Worm (Caenorhabditis elegans) whole organism, L3 larva: ENCODE measurements around the gene R102.3.

Experiments used
- aly-2 ChIP-seq: fragments of 150-350 bp; optimal IDR thresholded peaks from 2 replicates; lab custom pipeline; 2014; ENCODE audit warnings: missing biosample characterization, missing genetic modification characterization
- ama-1 ChIP-seq: fragments of 150-350 bp; optimal IDR thresholded peaks from 2 replicates; lab custom pipeline; 2018
- ceh-16 ChIP-seq: sonication (generic microtip); optimal IDR thresholded peaks from 2 replicates; lab custom pipeline; 2017; ENCODE audit warnings: missing biosample characterization, missing genetic modification characterization
- ceh-28 ChIP-seq: fragments of 150-350 bp; optimal IDR thresholded peaks from 2 replicates; lab custom pipeline; 2014; ENCODE audit warnings: missing biosample characterization, missing genetic modification reagents, missing genetic modification characterization
- ceh-82 ChIP-seq: fragments of 150-350 bp; optimal IDR thresholded peaks from 2 replicates; lab custom pipeline; 2014; ENCODE audit warnings: missing biosample characterization, missing genetic modification characterization
- daf-12 ChIP-seq: fragments of 150-350 bp; optimal IDR thresholded peaks from 2 replicates; lab custom pipeline; 2014; ENCODE audit warnings: missing biosample characterization, missing genetic modification reagents, missing genetic modification characterization
- egl-27 ChIP-seq: sonication (generic microtip); optimal IDR thresholded peaks from 4 replicates; lab custom pipeline; 2017; ENCODE audit warnings: missing biosample characterization, missing genetic modification reagents, missing genetic modification characterization
- egl-5 ChIP-seq: fragments of 150-350 bp; optimal IDR thresholded peaks from 2 replicates; lab custom pipeline; 2017; ENCODE audit warnings: missing biosample characterization, missing genetic modification reagents, missing genetic modification characterization, inconsistent platforms
- elt-1 ChIP-seq: fragments of 150-350 bp; optimal IDR thresholded peaks from 2 replicates; lab custom pipeline; 2014; ENCODE audit warnings: missing biosample characterization, missing genetic modification characterization
- elt-2 ChIP-seq: sonication (generic microtip); optimal IDR thresholded peaks from 2 replicates; lab custom pipeline; 2016; ENCODE audit warnings: missing genetic modification reagents, mild to moderate bottlenecking, missing genetic modification characterization, missing compliant biosample characterization
- elt-3 ChIP-seq, 3 experiments: fragments of 150-350 bp in 1 of 3; sonication (generic microtip) in 2 of 3; optimal IDR thresholded peaks; 2 replicates in 2 of 3; 4 replicates in 1 of 3; lab custom pipeline; 2014 to 2017; ENCODE audit warnings: missing biosample characterization in 3 of 3, missing genetic modification characterization in 3 of 3
- fkh-10 ChIP-seq: sonication (generic microtip); optimal IDR thresholded peaks from 2 replicates; lab custom pipeline; 2017; ENCODE audit warnings: missing biosample characterization, missing genetic modification reagents, missing genetic modification characterization
- fkh-2 ChIP-seq: fragments of 150-350 bp; optimal IDR thresholded peaks from 2 replicates; lab custom pipeline; 2014; ENCODE audit warnings: missing biosample characterization, missing genetic modification reagents, missing genetic modification characterization
- fos-1 ChIP-seq: fragments of 150-350 bp; optimal IDR thresholded peaks from 2 replicates; lab custom pipeline; 2014; ENCODE audit warnings: missing biosample characterization, missing genetic modification characterization
- hmg-11 ChIP-seq: sonication (generic microtip); optimal IDR thresholded peaks from 2 replicates; lab custom pipeline; 2016; ENCODE audit warnings: missing genetic modification characterization, missing compliant biosample characterization
- jun-1 ChIP-seq: fragments of 150-350 bp; optimal IDR thresholded peaks from 2 replicates; lab custom pipeline; 2014; ENCODE audit warnings: missing biosample characterization, missing genetic modification reagents, missing genetic modification characterization
- lin-15B ChIP-seq: fragments of 150-350 bp; optimal IDR thresholded peaks from 2 replicates; lab custom pipeline; 2014; ENCODE audit warnings: missing biosample characterization, missing genetic modification characterization
- lin-39 ChIP-seq: fragments of 150-350 bp; optimal IDR thresholded peaks from 2 replicates; lab custom pipeline; 2018; ENCODE audit warnings: missing biosample characterization, missing genetic modification reagents, missing genetic modification characterization
- lsy-12 ChIP-seq: sonication (generic microtip); optimal IDR thresholded peaks from 2 replicates; lab custom pipeline; 2016; ENCODE audit warnings: mild to moderate bottlenecking, missing genetic modification characterization, missing compliant biosample characterization
- mdl-1 ChIP-seq: fragments of 150-350 bp; optimal IDR thresholded peaks from 2 replicates; lab custom pipeline; 2014; ENCODE audit warnings: missing biosample characterization, missing genetic modification characterization
- mml-1 ChIP-seq: fragments of 150-350 bp; sonication (generic microtip); optimal IDR thresholded peaks from 3 replicates; lab custom pipeline; 2014; ENCODE audit warnings: missing biosample characterization, missing genetic modification characterization
- nfya-1 ChIP-seq: sonication (generic microtip); optimal IDR thresholded peaks from 2 replicates; lab custom pipeline; 2017; ENCODE audit warnings: missing genetic modification characterization, mild to moderate bottlenecking, missing compliant biosample characterization, antibody characterized with exemption, moderate library complexity; ENCODE audit not compliant: insufficient read depth
- nhr-11 ChIP-seq: fragments of 150-350 bp; optimal IDR thresholded peaks from 2 replicates; lab custom pipeline; 2014; ENCODE audit warnings: missing biosample characterization, missing genetic modification characterization
- nhr-12 ChIP-seq: fragments of 150-350 bp; optimal IDR thresholded peaks from 2 replicates; lab custom pipeline; 2014; ENCODE audit warnings: missing biosample characterization, missing genetic modification characterization
- nhr-23 ChIP-seq: fragments of 150-350 bp; optimal IDR thresholded peaks from 2 replicates; lab custom pipeline; 2014; ENCODE audit warnings: missing biosample characterization, missing genetic modification reagents, missing genetic modification characterization
- nhr-237 ChIP-seq: fragments of 150-350 bp; optimal IDR thresholded peaks from 2 replicates; lab custom pipeline; 2014; ENCODE audit warnings: missing biosample characterization, missing genetic modification characterization
- nhr-43 ChIP-seq: sonication (generic microtip); optimal IDR thresholded peaks from 2 replicates; lab custom pipeline; 2016; ENCODE audit warnings: mild to moderate bottlenecking, missing genetic modification characterization, missing compliant biosample characterization; ENCODE audit not compliant: poor library complexity, severe bottlenecking
- nhr-67 ChIP-seq: fragments of 150-350 bp; optimal IDR thresholded peaks from 2 replicates; lab custom pipeline; 2014; ENCODE audit warnings: missing biosample characterization, missing genetic modification characterization
- nhr-77 ChIP-seq: fragments of 150-350 bp; optimal IDR thresholded peaks from 2 replicates; lab custom pipeline; 2014; ENCODE audit warnings: missing biosample characterization, missing genetic modification characterization
- pha-4 ChIP-seq: fragments of 150-350 bp; optimal IDR thresholded peaks from 2 replicates; lab custom pipeline; 2014; ENCODE audit warnings: missing biosample characterization, missing genetic modification reagents, missing genetic modification characterization
- pqm-1 ChIP-seq: fragments of 150-350 bp; optimal IDR thresholded peaks from 2 replicates; lab custom pipeline; 2017; ENCODE audit warnings: missing biosample characterization, missing genetic modification characterization, inconsistent platforms
- sea-2 ChIP-seq: fragments of 150-350 bp; sonication (generic microtip); optimal IDR thresholded peaks from 4 replicates; lab custom pipeline; 2014; ENCODE audit warnings: missing biosample characterization, missing genetic modification reagents, missing genetic modification characterization
- skn-1 ChIP-seq: fragments of 150-350 bp; optimal IDR thresholded peaks from 2 replicates; lab custom pipeline; 2014; ENCODE audit warnings: missing biosample characterization, missing genetic modification characterization
- tbx-2 ChIP-seq: sonication (generic microtip); optimal IDR thresholded peaks from 2 replicates; lab custom pipeline; 2016; ENCODE audit warnings: mild to moderate bottlenecking, missing genetic modification characterization, missing compliant biosample characterization
- unc-39 ChIP-seq: sonication (generic microtip); optimal IDR thresholded peaks from 4 replicates; lab custom pipeline; 2017; ENCODE audit warnings: missing biosample characterization, missing genetic modification characterization
- zag-1 ChIP-seq: fragments of 150-350 bp; optimal IDR thresholded peaks from 2 replicates; lab custom pipeline; 2014; ENCODE audit warnings: missing biosample characterization, missing genetic modification characterization
- ztf-11 ChIP-seq: fragments of 150-350 bp; optimal IDR thresholded peaks from 2 replicates; lab custom pipeline; 2014; ENCODE audit warnings: missing biosample characterization, missing genetic modification characterization

R102.3 gene

ce11 chrIV:10711729-10712128 lies 22.4 kb downstream of the R102.3 start, which contains the start of gene glb-21:
Gene glb-21 (minus strand): TSS chrIV:10711794.
- TF ChIP-seq nhr-11 (no peak), mdl-1 (tag; lab: Kevin White, UChicago) (no peak), elt-2 (tag; lab: Kevin White, UChicago) (no peak), ceh-28 (tag; lab: Kevin White, UChicago) (no peak), nfya-1 (tag; lab: Kevin White, UChicago) (no peak), egl-5 (tag; lab: Kevin White, UChicago) (no peak), elt-1 (tag; lab: Kevin White, UChicago) (no peak), pha-4 (tag; lab: Kevin White, UChicago) (no peak), unc-39 (tag; lab: Kevin White, UChicago) (no peak), fkh-10 (GFP tag; lab: Kevin White, UChicago) (no peak), daf-12 (no peak), ama-1 (no peak), lin-39 (tag; lab: Kevin White, UChicago) (no peak), mml-1 (tag; lab: Kevin White, UChicago) (no peak), fkh-2 (no peak), sea-2 (GFP tag; lab: Kevin White, UChicago) (no peak)

ce11 chrIV:10714594-10714993 lies 25.3 kb downstream of the R102.3 start:
- TF ChIP-seq pqm-1: peak; percentile 7
- peak; percentile 78 for TF ChIP-seq pha-4 (tag; lab: Kevin White, UChicago)
- TF ChIP-seq lin-15B (tag; lab: Kevin White, UChicago): no peak
- TF ChIP-seq elt-2 (tag; lab: Kevin White, UChicago): peak; percentile 2

- no peak for TF ChIP-seq egl-27 (tag; lab: Kevin White, UChicago)
- TF ChIP-seq lsy-12 (tag; lab: Kevin White, UChicago): no peak
- no peak for TF ChIP-seq nfya-1 (tag; lab: Kevin White, UChicago)
- TF ChIP-seq nhr-67 (tag; lab: Kevin White, UChicago): no peak
- TF ChIP-seq nhr-11: no peak
- no peak for TF ChIP-seq elt-3 (tag; optimal IDR thresholded peaks at IDR 0.05; lab: Kevin White, UChicago)
These were observed 27.0 kb downstream of the R102.3 start, which contains the start of gene ncx-3 for ce11 chrIV:10716348-10716747. Gene ncx-3 (plus strand): TSS chrIV:10716648.

ce11 chrIV:10718075-10718474 lies 28.8 kb downstream of the R102.3 start:
- TF ChIP-seq fkh-2 (no peak), skn-1 (tag; lab: Kevin White, UChicago) (no peak), egl-5 (tag; lab: Kevin White, UChicago) (no peak), nhr-23 (tag; lab: Kevin White, UChicago) (no peak), fos-1 (tag; lab: Kevin White, UChicago) (no peak), jun-1 (no peak), pha-4 (tag; lab: Kevin White, UChicago) (no peak), nhr-77 (no peak), pqm-1 (no peak), unc-39 (tag; lab: Kevin White, UChicago) (no peak), ama-1 (no peak), daf-12 (no peak), nhr-12 (no peak)

- TF ChIP-seq sea-2 (GFP tag; lab: Kevin White, UChicago): no peak
- TF ChIP-seq ceh-82 (tag; lab: Kevin White, UChicago): no peak
- TF ChIP-seq zag-1 (tag; lab: Kevin White, UChicago): no peak
- TF ChIP-seq tbx-2 (tag; lab: Kevin White, UChicago): no peak
- no peak for TF ChIP-seq egl-5 (tag; lab: Kevin White, UChicago)
These were observed 29.5 kb downstream of the R102.3 start for ce11 chrIV:10718865-10719264.

ce11 chrIV:10727734-10728133 lies 38.4 kb downstream of the R102.3 start, which contains the start of gene ZC168.2:
Gene ZC168.2 (plus strand): TSS chrIV:10728034.
- TF ChIP-seq daf-12 (no peak), nhr-43 (tag; lab: Kevin White, UChicago) (no peak), nhr-12 (no peak), pqm-1 (no peak), sea-2 (GFP tag; lab: Kevin White, UChicago) (no peak), hmg-11 (no peak), skn-1 (tag; lab: Kevin White, UChicago) (no peak), ztf-11 (no peak), elt-1 (tag; lab: Kevin White, UChicago) (no peak), lin-39 (tag; lab: Kevin White, UChicago) (no peak), lsy-12 (tag; lab: Kevin White, UChicago) (no peak), nhr-237 (no peak), fkh-2 (no peak), nhr-23 (tag; lab: Kevin White, UChicago) (no peak), ceh-16 (tag; lab: Kevin White, UChicago) (no peak), elt-2 (tag; lab: Kevin White, UChicago) (no peak), aly-2 (tag; lab: Kevin White, UChicago) (no peak), nfya-1 (tag; lab: Kevin White, UChicago) (no peak), unc-39 (tag; lab: Kevin White, UChicago) (no peak)
